Fruit fly (Drosophila melanogaster): ENCODE measurements around the gene Nmdmc.
A peak's percentile ranks its signal among the peaks of the same experiment; 100 is the strongest.

The Nmdmc gene

dm6 chr3R:9031797-9032418 lies 18.4 kb downstream of the Nmdmc start (continued):
- TF ChIP-seq CG3995 (GFP tag; optimal IDR thresholded peaks at IDR 0.05) (peak; percentile 47), esg (GFP tag; conservative IDR thresholded peaks at IDR 0.05) (peak; percentile 92), CG9932 (GFP tag; IDR thresholded peaks at IDR 0.05) (peak; percentile 87), CG30020 (tag; optimal IDR thresholded peaks at IDR 0.05) (peak; percentile 19), CG34422 (GFP tag; IDR thresholded peaks at IDR 0.05) (peak; percentile 91), CHES-1-like (GFP tag; optimal IDR thresholded peaks at IDR 0.05) (peak; percentile 80), CG13296 (GFP tag; optimal IDR thresholded peaks at IDR 0.05) (peak; percentile 80), PHDP (tag; optimal IDR thresholded peaks at IDR 0.05) (peak; percentile 88), lbe (GFP tag; optimal IDR thresholded peaks at IDR 0.05) (peak; percentile 92), CG31224 (GFP tag; IDR thresholded peaks at IDR 0.05) (peak; percentile 80), jigr1 (GFP tag; IDR thresholded peaks at IDR 0.05) (peak; percentile 66; the same call in 1 of the 3 replicates), bbx (GFP tag; IDR thresholded peaks at IDR 0.05; ENCODE audit: partially characterized antibody) (no peak), CG1832 (GFP tag; optimal IDR thresholded peaks at IDR 0.05) (no peak), pros (GFP tag; optimal IDR thresholded peaks at IDR 0.05) (peak; percentile 46), Myb (GFP tag; optimal IDR thresholded peaks at IDR 0.05) (peak; percentile 61), lola (GFP tag; optimal IDR thresholded peaks at IDR 0.05) (peak in 1 of 3 experiments; percentile 53), fu2 (GFP tag; optimal IDR thresholded peaks at IDR 0.05) (peak; percentile 70), maf-S (GFP tag; optimal IDR thresholded peaks at IDR 0.05) (peak; percentile 69), Hmx (GFP tag; optimal IDR thresholded peaks at IDR 0.05) (peak; percentile 53), kah (GFP tag; optimal IDR thresholded peaks at IDR 0.05) (peak; percentile 47), CG2129 (GFP tag; IDR thresholded peaks at IDR 0.05; ENCODE audit: partially characterized antibody) (no peak), Hr3 (GFP tag; optimal IDR thresholded peaks at IDR 0.05) (peak; percentile 82), cwo (GFP tag; optimal IDR thresholded peaks at IDR 0.05) (peak; percentile 83), CG17912 (GFP tag; optimal IDR thresholded peaks at IDR 0.05) (no peak), grn (GFP tag; optimal IDR thresholded peaks at IDR 0.05) (no peak), CG10462 (GFP tag; optimal IDR thresholded peaks at IDR 0.05) (peak; percentile 63), CG16863 (GFP tag; optimal IDR thresholded peaks at IDR 0.05) (peak; percentile 75), ttk (GFP tag; IDR thresholded peaks at IDR 0.05) (peak; percentile 92), CG1529 (GFP tag; optimal IDR thresholded peaks at IDR 0.05) (peak; percentile 87), Ssrp (tag; optimal IDR thresholded peaks at IDR 0.05) (peak; percentile 82), Dll (GFP tag; IDR thresholded peaks at IDR 0.05; ENCODE audit: partially characterized antibody) (no peak), Poxn (GFP tag; IDR thresholded peaks at IDR 0.05) (no peak), btn (GFP tag; optimal IDR thresholded peaks at IDR 0.05) (peak; percentile 74), CG10979 (tag; optimal IDR thresholded peaks at IDR 0.05) (peak; percentile 79), sima (GFP tag; optimal IDR thresholded peaks at IDR 0.05) (peak; percentile 8), sug (tag; optimal IDR thresholded peaks at IDR 0.05) (peak; percentile 36), CG32767 (GFP tag; IDR thresholded peaks at IDR 0.05) (peak; percentile 90), CG2120 (GFP tag; optimal IDR thresholded peaks at IDR 0.05) (peak; percentile 92), sc (optimal IDR thresholded peaks at IDR 0.05) (no peak), sc (GFP tag; optimal IDR thresholded peaks at IDR 0.05) (peak; percentile 61), Spps (tag; optimal IDR thresholded peaks at IDR 0.05) (peak; percentile 67), CG12219 (GFP tag; optimal IDR thresholded peaks at IDR 0.05) (peak; percentile 86), CG34376 (GFP tag; optimal IDR thresholded peaks at IDR 0.05) (peak; percentile 20), Taf1 (GFP tag; IDR thresholded peaks at IDR 0.05) (peak; percentile 74), CG7928 (GFP tag; optimal IDR thresholded peaks at IDR 0.05) (peak; percentile 63), sens (GFP tag) (peak; percentile 97), Rfx (GFP tag; IDR thresholded peaks at IDR 0.05) (peak; percentile 88), CG3407 (GFP tag; optimal IDR thresholded peaks at IDR 0.05) (peak; percentile 77), CG13775 (GFP tag; optimal IDR thresholded peaks at IDR 0.05) (peak; percentile 78), CG14965 (GFP tag; optimal IDR thresholded peaks at IDR 0.05; ENCODE audit: borderline replicate concordance) (no peak)

Measured in whole organism, embryonic.